Worm (Caenorhabditis elegans) whole organism, late embryonic: ENCODE results near the gene lips-17.

ENCODE experiments used
- K09A11.1 ChIP-seq: sonication (generic microtip); optimal IDR thresholded peaks from 2 replicates; lab custom pipeline; 2017; ENCODE audit warnings: antibody characterized with exemption, mild to moderate bottlenecking, missing genetic modification characterization, missing compliant biosample characterization; ENCODE audit not compliant: insufficient read depth
- ahr-1 ChIP-seq: sonication (generic microtip); optimal IDR thresholded peaks from 2 replicates; lab custom pipeline; 2016; ENCODE audit warnings: missing genetic modification characterization, missing compliant biosample characterization
- ama-1 ChIP-seq: fragments of 150-350 bp; optimal IDR thresholded peaks from 2 replicates; lab custom pipeline; 2014
- ceh-14 ChIP-seq: sonication (generic microtip); optimal IDR thresholded peaks from 2 replicates; lab custom pipeline; 2016; ENCODE audit warnings: missing genotype, missing genetic modification characterization, missing compliant biosample characterization
- ceh-18 ChIP-seq: sonication (generic microtip); optimal IDR thresholded peaks from 2 replicates; lab custom pipeline; 2016; ENCODE audit warnings: missing genetic modification characterization, missing compliant biosample characterization
- ceh-19 ChIP-seq: fragments of 200-800 bp; sonication (Bioruptor generic); optimal IDR thresholded peaks from 2 replicates; lab custom pipeline; 2018; ENCODE audit warnings: mild to moderate bottlenecking, missing genetic modification characterization, missing compliant biosample characterization
- ceh-2 ChIP-seq: sonication (generic microtip); optimal IDR thresholded peaks from 2 replicates; lab custom pipeline; 2016; ENCODE audit warnings: missing genotype, missing genetic modification characterization, missing compliant biosample characterization
- ceh-24 ChIP-seq: sonication (generic microtip); optimal IDR thresholded peaks from 2 replicates; lab custom pipeline; 2016; ENCODE audit warnings: mild to moderate bottlenecking, missing genetic modification characterization, missing compliant biosample characterization
- ceh-48 ChIP-seq: sonication (generic microtip); optimal IDR thresholded peaks from 2 replicates; lab custom pipeline; 2016; ENCODE audit warnings: missing genetic modification characterization, inconsistent platforms, missing compliant biosample characterization
- ceh-6 ChIP-seq: fragments of 200-800 bp; sonication (Bioruptor generic); optimal IDR thresholded peaks from 2 replicates; lab custom pipeline; 2018; ENCODE audit warnings: mild to moderate bottlenecking, missing genetic modification characterization, missing compliant biosample characterization
- che-1 ChIP-seq: sonication (generic microtip); optimal IDR thresholded peaks from 2 replicates; lab custom pipeline; 2016; ENCODE audit warnings: mild to moderate bottlenecking, missing genetic modification characterization, missing compliant biosample characterization
- dmd-4 ChIP-seq: sonication (generic microtip); optimal IDR thresholded peaks from 2 replicates; lab custom pipeline; 2016; ENCODE audit warnings: borderline replicate concordance, missing genetic modification characterization, missing compliant biosample characterization
- fkh-10 ChIP-seq: fragments of 150-350 bp; optimal IDR thresholded peaks from 2 replicates; lab custom pipeline; 2014; ENCODE audit warnings: missing biosample characterization, missing genetic modification reagents, missing genetic modification characterization
- hlh-15 ChIP-seq: sonication (generic microtip); optimal IDR thresholded peaks from 2 replicates; lab custom pipeline; 2016; ENCODE audit warnings: missing genetic modification characterization, missing compliant biosample characterization
- hlh-30 ChIP-seq: sonication (generic microtip); optimal IDR thresholded peaks from 2 replicates; lab custom pipeline; 2017; ENCODE audit warnings: antibody characterized with exemption, missing genetic modification characterization, missing compliant biosample characterization; ENCODE audit not compliant: insufficient read depth
- lim-6 ChIP-seq: sonication (generic microtip); optimal IDR thresholded peaks from 2 replicates; lab custom pipeline; 2016; ENCODE audit warnings: missing genetic modification characterization, missing compliant biosample characterization
- lin-11 ChIP-seq: fragments of 200-800 bp; sonication (Bioruptor generic); optimal IDR thresholded peaks from 2 replicates; lab custom pipeline; 2018; ENCODE audit warnings: mild to moderate bottlenecking, missing genetic modification characterization, missing compliant biosample characterization
- mec-3 ChIP-seq: sonication (generic microtip); optimal IDR thresholded peaks from 2 replicates; lab custom pipeline; 2016; ENCODE audit warnings: borderline replicate concordance, missing genetic modification characterization, missing compliant biosample characterization
- nfya-1 ChIP-seq: sonication (generic microtip); optimal IDR thresholded peaks from 2 replicates; lab custom pipeline; 2017; ENCODE audit warnings: missing genetic modification characterization, mild to moderate bottlenecking, missing compliant biosample characterization, antibody characterized with exemption, moderate library complexity
- nhr-11 ChIP-seq: fragments of 150-350 bp; optimal IDR thresholded peaks from 2 replicates; lab custom pipeline; 2014; ENCODE audit warnings: missing biosample characterization, missing genetic modification characterization
- nhr-232 ChIP-seq: sonication (generic microtip); optimal IDR thresholded peaks from 2 replicates; lab custom pipeline; 2016; ENCODE audit warnings: missing genetic modification characterization, missing compliant biosample characterization
- odd-2 ChIP-seq: sonication (generic microtip); optimal IDR thresholded peaks from 2 replicates; lab custom pipeline; 2017; ENCODE audit warnings: antibody characterized with exemption, mild to moderate bottlenecking, missing genetic modification characterization, missing compliant biosample characterization
- pag-3 ChIP-seq: sonication (generic microtip); optimal IDR thresholded peaks from 2 replicates; lab custom pipeline; 2016; ENCODE audit warnings: missing compliant biosample characterization, missing genetic modification characterization, borderline replicate concordance
- pros-1 ChIP-seq: fragments of 150-350 bp; optimal IDR thresholded peaks from 2 replicates; lab custom pipeline; 2014; ENCODE audit warnings: missing biosample characterization, missing genetic modification reagents, missing genetic modification characterization
- rnt-1 ChIP-seq: sonication (generic microtip); optimal IDR thresholded peaks from 2 replicates; lab custom pipeline; 2016; ENCODE audit warnings: missing genetic modification characterization, missing compliant biosample characterization
- sdc-2 ChIP-seq: sonication (generic microtip); optimal IDR thresholded peaks from 2 replicates; lab custom pipeline; 2016; ENCODE audit warnings: missing genotype, missing genetic modification characterization, missing compliant biosample characterization
- sox-2 ChIP-seq: fragments of 200-800 bp; sonication (Bioruptor generic); IDR thresholded peaks from 2 replicates; pipeline ENCODE4 v1.3.6; 2022; ENCODE audit warnings: missing genetic modification reagents, missing genetic modification characterization, missing compliant biosample characterization
- unc-42 ChIP-seq: sonication (generic microtip); optimal IDR thresholded peaks from 2 replicates; lab custom pipeline; 2016; ENCODE audit warnings: missing genotype, missing genetic modification characterization, missing compliant biosample characterization

lips-17 gene

DNA sequence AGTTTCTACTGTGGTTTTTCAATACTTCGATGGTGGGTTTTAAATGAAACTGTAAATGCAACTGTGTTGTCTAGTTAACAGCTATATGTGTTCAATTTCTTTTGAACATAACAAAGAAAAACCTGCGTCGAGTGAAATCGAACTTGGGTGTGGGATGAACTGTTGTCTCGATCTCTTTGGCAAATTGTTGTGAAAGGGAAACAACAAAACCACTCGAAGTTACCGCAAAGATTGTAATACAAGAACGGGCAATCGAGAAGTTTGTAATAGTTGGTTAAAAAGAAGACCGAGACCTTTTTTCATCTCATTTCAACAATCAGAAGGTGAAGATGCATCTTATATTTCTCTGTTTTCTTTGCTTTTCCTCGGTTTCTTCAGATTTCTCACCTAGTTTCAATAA, at the start of gene lips-17:
Gene lips-17 (plus strand): TSS at position 301 of the 400 bp plus-strand sequence.
- TF ChIP-seq pros-1 (no peak), unc-42 (tag; lab: Kevin White, UChicago) (no peak), nfya-1 (no peak)

DNA sequence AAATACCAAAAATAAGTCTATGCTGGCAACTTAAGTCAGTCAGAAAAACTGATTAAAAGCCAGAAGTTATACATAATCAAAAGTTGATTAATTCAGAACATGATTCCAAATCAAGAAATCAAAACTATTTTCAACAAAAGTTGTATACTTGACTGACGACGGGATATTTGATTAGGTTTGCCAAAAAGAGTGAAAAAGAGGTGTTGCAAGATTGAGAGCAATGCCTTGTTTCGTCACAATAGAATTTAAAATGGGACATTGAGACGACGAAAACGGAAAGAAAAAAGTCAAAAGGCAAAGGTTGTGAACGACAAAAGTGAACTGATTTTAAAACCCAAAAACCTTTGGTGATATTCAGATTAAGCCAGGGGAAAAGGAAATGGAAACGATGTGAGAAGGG, 49.2 kb upstream of the lips-17 start:
- TF ChIP-seq hlh-15 (tag; lab: Kevin White, UChicago), result no peak
- TF ChIP-seq nhr-11 (tag; lab: Kevin White, UChicago), result no peak
- no peak for TF ChIP-seq ceh-6
- no peak for TF ChIP-seq odd-2 (tag; lab: Kevin White, UChicago)
- no peak for TF ChIP-seq hlh-30 (tag; lab: Kevin White, UChicago)
- TF ChIP-seq ama-1 (lab: Kevin White, UChicago), result no peak
- no peak for TF ChIP-seq ceh-2 (tag; lab: Kevin White, UChicago)
- peak; percentile 69 for TF ChIP-seq unc-42 (tag; lab: Kevin White, UChicago)

- TF ChIP-seq ceh-18 (tag; lab: Kevin White, UChicago), result no peak
- no peak for TF ChIP-seq lim-6
- TF ChIP-seq ceh-2 (tag; lab: Kevin White, UChicago), result no peak
- TF ChIP-seq dmd-4 (tag; lab: Kevin White, UChicago), result no peak
- TF ChIP-seq sdc-2 (tag; lab: Kevin White, UChicago), result no peak
- no peak for TF ChIP-seq K09A11.1 (tag; lab: Kevin White, UChicago)
- TF ChIP-seq rnt-1 (tag; lab: Kevin White, UChicago), result no peak
- TF ChIP-seq unc-42 (tag; lab: Kevin White, UChicago), result no peak
- TF ChIP-seq lin-11 (tag; lab: Kevin White, UChicago), result no peak
- no peak for TF ChIP-seq pros-1
- TF ChIP-seq ceh-6, result no peak
- no peak for TF ChIP-seq nhr-232 (tag; lab: Kevin White, UChicago)
- no peak for TF ChIP-seq ceh-14 (tag; lab: Kevin White, UChicago)
- no peak for TF ChIP-seq sox-2
- TF ChIP-seq hlh-30 (tag; lab: Kevin White, UChicago), result no peak
- no peak for TF ChIP-seq ceh-24
- TF ChIP-seq nhr-11 (tag; lab: Kevin White, UChicago), result no peak
- no peak for TF ChIP-seq ama-1 (lab: Kevin White, UChicago)
These were observed 47.2 kb upstream of the lips-17 start for ce11 chrII:7560844-7561243.

DNA sequence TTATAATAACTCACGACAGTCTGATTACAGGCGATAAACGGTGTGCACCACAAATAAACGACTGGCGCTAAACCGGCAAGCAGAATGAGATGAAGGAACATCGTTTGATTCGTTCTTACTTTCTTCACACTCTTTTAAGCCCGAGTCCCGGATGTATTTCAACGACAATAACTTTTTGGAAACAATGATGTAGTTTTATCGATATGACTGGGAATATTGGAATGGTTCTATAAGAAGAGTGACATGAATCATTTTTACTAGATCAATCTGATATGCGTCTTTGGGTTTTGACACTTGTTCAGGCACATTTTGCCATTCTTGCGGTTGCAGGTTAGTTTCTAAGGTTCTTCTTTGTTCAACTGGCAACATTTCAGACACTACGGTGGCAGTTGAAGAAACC, 46.6 kb upstream of the lips-17 start, which contains the start of the genes ZK1290.11 and ZK1290.1:
Gene ZK1290.11 (minus strand): TSS at position 101 of the 400 bp plus-strand sequence.
Gene ZK1290.1 (plus strand): TSS at position 271 of the 400 bp plus-strand sequence.
- TF ChIP-seq ama-1 (lab: Kevin White, UChicago) (no peak), pag-3 (tag; lab: Kevin White, UChicago) (no peak), ahr-1 (no peak), fkh-10 (GFP tag; lab: Kevin White, UChicago) (no peak)

DNA sequence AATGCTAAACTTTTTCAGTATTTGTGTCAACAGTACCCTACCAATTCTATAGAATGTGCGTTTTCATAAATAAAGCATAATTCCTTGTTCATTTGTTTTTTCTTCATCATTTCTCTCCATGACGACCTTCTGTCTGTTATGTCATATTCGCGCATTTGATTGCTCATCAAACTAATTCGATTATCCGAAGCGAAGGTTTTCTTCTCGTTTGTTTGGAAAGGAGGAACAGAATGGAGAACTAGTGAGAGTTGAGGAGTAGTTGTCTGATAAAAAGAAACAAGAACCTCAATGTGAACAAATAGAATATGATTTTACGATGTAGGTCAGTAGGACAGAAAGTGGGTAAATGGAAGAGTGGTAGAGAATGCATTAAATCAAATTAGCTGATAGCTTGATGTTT, 45.4 kb upstream of the lips-17 start:
- TF ChIP-seq unc-42 (tag; lab: Kevin White, UChicago), result no peak
- no peak for TF ChIP-seq pros-1

ce11 chrII:7570305-7570704, 37.7 kb upstream of the lips-17 start, which contains the start of gene F35D2.3:
Gene F35D2.3 (plus strand): TSS chrII:7570605.
- TF ChIP-seq che-1 (tag; lab: Kevin White, UChicago), result no peak
- TF ChIP-seq ceh-6, result no peak
- no peak for TF ChIP-seq sdc-2 (tag; lab: Kevin White, UChicago)
- TF ChIP-seq ceh-48 (tag; lab: Kevin White, UChicago), result no peak

ce11 chrII:7570820-7571219, 37.2 kb upstream of the lips-17 start:
- TF ChIP-seq ceh-19 (GFP tag; lab: Kevin White, UChicago), result no peak
- no peak for TF ChIP-seq ceh-48 (tag; lab: Kevin White, UChicago)
- no peak for TF ChIP-seq ceh-24
- no peak for TF ChIP-seq mec-3 (tag; lab: Kevin White, UChicago)
